Worm (Caenorhabditis elegans) whole organism, L2 larva: ENCODE results near the gene tyr-1.

Experiments used
- C34F6.9 ChIP-seq: fragments of 150-350 bp; optimal IDR thresholded peaks from 2 replicates; lab custom pipeline; 2014; ENCODE audit warnings: missing biosample characterization, missing genetic modification characterization
- F13H6.1 ChIP-seq: sonication (generic microtip); optimal IDR thresholded peaks from 2 replicates; lab custom pipeline; 2016; ENCODE audit warnings: missing genetic modification characterization, missing compliant biosample characterization
- R02D3.7 ChIP-seq: fragments of 150-350 bp; optimal IDR thresholded peaks from 2 replicates; lab custom pipeline; 2014; ENCODE audit warnings: missing biosample characterization, missing genetic modification characterization
- Y55F3AM.14 ChIP-seq: fragments of 200-800 bp; sonication (Bioruptor generic); optimal IDR thresholded peaks from 2 replicates; lab custom pipeline; 2018; ENCODE audit warnings: mild to moderate bottlenecking, missing genetic modification characterization, missing compliant biosample characterization
- ZK546.5 ChIP-seq: sonication (generic microtip); optimal IDR thresholded peaks from 2 replicates; lab custom pipeline; 2017; ENCODE audit warnings: missing biosample characterization, missing genetic modification characterization
- alr-1 ChIP-seq: fragments of 150-350 bp; optimal IDR thresholded peaks from 2 replicates; lab custom pipeline; 2014; ENCODE audit warnings: missing biosample characterization, missing genetic modification characterization
- aly-2 ChIP-seq: fragments of 150-350 bp; optimal IDR thresholded peaks from 2 replicates; lab custom pipeline; 2014; ENCODE audit warnings: missing biosample characterization, missing genetic modification characterization
- ama-1 ChIP-seq: fragments of 150-350 bp; optimal IDR thresholded peaks from 2 replicates; lab custom pipeline; 2018; ENCODE audit warnings: inconsistent platforms
- blmp-1 ChIP-seq: sonication (generic microtip); optimal IDR thresholded peaks from 2 replicates; lab custom pipeline; 2017; ENCODE audit warnings: missing genetic modification characterization, mild to moderate bottlenecking, missing compliant biosample characterization, antibody characterized with exemption, moderate library complexity; ENCODE audit not compliant: insufficient read depth
- ceh-16 ChIP-seq: fragments of 150-350 bp; optimal IDR thresholded peaks from 2 replicates; lab custom pipeline; 2014; ENCODE audit warnings: missing biosample characterization, missing genetic modification characterization
- ceh-82 ChIP-seq: fragments of 150-350 bp; optimal IDR thresholded peaks from 2 replicates; lab custom pipeline; 2014; ENCODE audit warnings: missing biosample characterization, missing genetic modification characterization
- crh-2 ChIP-seq: sonication (generic microtip); optimal IDR thresholded peaks from 2 replicates; lab custom pipeline; 2017; ENCODE audit warnings: missing biosample characterization, missing genetic modification characterization
- dmd-4 ChIP-seq: sonication (generic microtip); optimal IDR thresholded peaks from 2 replicates; lab custom pipeline; 2017; ENCODE audit warnings: missing biosample characterization, missing genetic modification characterization
- egl-27 ChIP-seq: sonication (generic microtip); optimal IDR thresholded peaks from 3 replicates; lab custom pipeline; 2017; ENCODE audit warnings: missing biosample characterization, missing genetic modification reagents, missing genetic modification characterization
- elt-1 ChIP-seq: fragments of 150-350 bp; optimal IDR thresholded peaks from 2 replicates; lab custom pipeline; 2014; ENCODE audit warnings: missing biosample characterization, missing genetic modification characterization
- elt-3 ChIP-seq: sonication (generic microtip); optimal IDR thresholded peaks from 2 replicates; lab custom pipeline; 2017; ENCODE audit warnings: missing biosample characterization, missing genetic modification characterization
- fos-1 ChIP-seq: fragments of 150-350 bp; optimal IDR thresholded peaks from 2 replicates; lab custom pipeline; 2014; ENCODE audit warnings: missing biosample characterization, missing genetic modification characterization
- gmeb-1 ChIP-seq: fragments of 150-350 bp; optimal IDR thresholded peaks from 2 replicates; lab custom pipeline; 2014; ENCODE audit warnings: missing biosample characterization, missing genetic modification characterization
- lin-11 ChIP-seq: fragments of 150-350 bp; sonication (generic microtip); optimal IDR thresholded peaks from 2 replicates; lab custom pipeline; 2014; ENCODE audit warnings: missing biosample characterization, missing genetic modification characterization, inconsistent platforms, mixed read lengths
- lin-13 ChIP-seq: fragments of 150-350 bp; optimal IDR thresholded peaks from 2 replicates; lab custom pipeline; 2014; ENCODE audit warnings: missing biosample characterization, missing genetic modification reagents, missing genetic modification characterization
- lin-39 ChIP-seq: fragments of 150-350 bp; optimal IDR thresholded peaks from 2 replicates; lab custom pipeline; 2014; ENCODE audit warnings: missing biosample characterization, missing genetic modification reagents, missing genetic modification characterization
- lsy-2 ChIP-seq, 2 experiments: fragments of 150-350 bp in 1 of 2; sonication (generic microtip) in 1 of 2; optimal IDR thresholded peaks; 2 replicates each; lab custom pipeline; 2014 to 2017; ENCODE audit warnings: missing biosample characterization in 2 of 2, missing genetic modification characterization in 2 of 2
- mab-5 ChIP-seq: fragments of 150-350 bp; optimal IDR thresholded peaks from 2 replicates; lab custom pipeline; 2014; ENCODE audit warnings: missing biosample characterization, missing genetic modification characterization
- mbf-1 ChIP-seq: sonication (generic microtip); optimal IDR thresholded peaks from 2 replicates; lab custom pipeline; 2017; ENCODE audit warnings: missing biosample characterization, missing genetic modification characterization
- mdl-1 ChIP-seq, 2 experiments: fragments of 150-350 bp in 1 of 2; sonication (generic microtip) in 1 of 2; optimal IDR thresholded peaks; 2 replicates each; lab custom pipeline; 2017; ENCODE audit warnings: missing biosample characterization in 2 of 2, missing genetic modification characterization in 2 of 2
- nhr-10 ChIP-seq: sonication (generic microtip); optimal IDR thresholded peaks from 2 replicates; lab custom pipeline; 2017; ENCODE audit warnings: missing biosample characterization, missing genetic modification characterization
- nhr-11 ChIP-seq: fragments of 150-350 bp; optimal IDR thresholded peaks from 2 replicates; lab custom pipeline; 2014; ENCODE audit warnings: missing biosample characterization, missing genetic modification characterization
- nhr-12 ChIP-seq: fragments of 150-350 bp; optimal IDR thresholded peaks from 2 replicates; lab custom pipeline; 2014; ENCODE audit warnings: missing biosample characterization, missing genetic modification characterization
- nhr-129 ChIP-seq: fragments of 150-350 bp; optimal IDR thresholded peaks from 2 replicates; lab custom pipeline; 2014; ENCODE audit warnings: missing biosample characterization, missing genetic modification characterization
- nhr-21 ChIP-seq: fragments of 150-350 bp; optimal IDR thresholded peaks from 2 replicates; lab custom pipeline; 2014; ENCODE audit warnings: missing biosample characterization, missing genetic modification characterization
- nhr-23 ChIP-seq: fragments of 150-350 bp; optimal IDR thresholded peaks from 2 replicates; lab custom pipeline; 2014; ENCODE audit warnings: missing biosample characterization, missing genetic modification reagents, missing genetic modification characterization
- nhr-237 ChIP-seq: fragments of 150-350 bp; optimal IDR thresholded peaks from 2 replicates; lab custom pipeline; 2014; ENCODE audit warnings: missing biosample characterization, missing genetic modification characterization
- nhr-25 ChIP-seq: fragments of 150-350 bp; sonication (generic microtip); optimal IDR thresholded peaks from 3 replicates; lab custom pipeline; 2014; ENCODE audit warnings: missing biosample characterization, missing genetic modification characterization
- nhr-6 ChIP-seq: fragments of 150-350 bp; optimal IDR thresholded peaks from 2 replicates; lab custom pipeline; 2014; ENCODE audit warnings: missing biosample characterization, missing genetic modification characterization
- nhr-77 ChIP-seq: fragments of 150-350 bp; optimal IDR thresholded peaks from 2 replicates; lab custom pipeline; 2014; ENCODE audit warnings: missing biosample characterization, missing genetic modification characterization
- peb-1 ChIP-seq: fragments of 150-350 bp; optimal IDR thresholded peaks from 2 replicates; lab custom pipeline; 2014; ENCODE audit warnings: missing biosample characterization, missing genetic modification characterization
- sem-4 ChIP-seq: fragments of 150-350 bp; optimal IDR thresholded peaks from 2 replicates; lab custom pipeline; 2014; ENCODE audit warnings: missing biosample characterization, missing genetic modification reagents, missing genetic modification characterization
- skn-1 ChIP-seq: sonication (generic microtip); optimal IDR thresholded peaks from 2 replicates; lab custom pipeline; 2017; ENCODE audit warnings: missing biosample characterization, missing genetic modification characterization
- sma-3 ChIP-seq: sonication (generic microtip); optimal IDR thresholded peaks from 2 replicates; lab custom pipeline; 2016; ENCODE audit warnings: missing genetic modification reagents, missing genetic modification characterization, missing compliant biosample characterization
- sma-9 ChIP-seq, 2 experiments: fragments of 150-350 bp in 1 of 2; sonication (generic microtip) in 1 of 2; optimal IDR thresholded peaks; 2 replicates each; lab custom pipeline; 2014 to 2016; ENCODE audit warnings: missing genetic modification characterization in 2 of 2, mild to moderate bottlenecking in 1 of 2, missing biosample characterization in 1 of 2, missing compliant biosample characterization in 1 of 2, missing genetic modification reagents in 1 of 2, moderate library complexity in 1 of 2
- snpc-4 ChIP-seq: fragments of 150-350 bp; optimal IDR thresholded peaks from 2 replicates; lab custom pipeline; 2014; ENCODE audit warnings: missing biosample characterization, missing genetic modification characterization
- unc-39 ChIP-seq: fragments of 150-350 bp; optimal IDR thresholded peaks from 2 replicates; lab custom pipeline; 2014; ENCODE audit warnings: missing biosample characterization, missing genetic modification characterization
- unc-55 ChIP-seq: fragments of 150-350 bp; sonication (generic microtip); optimal IDR thresholded peaks from 3 replicates; lab custom pipeline; 2014; ENCODE audit warnings: missing biosample characterization, missing genetic modification reagents, missing genetic modification characterization
- unc-62 ChIP-seq: fragments of 150-350 bp; optimal IDR thresholded peaks from 2 replicates; lab custom pipeline; 2014; ENCODE audit warnings: missing biosample characterization, missing genetic modification reagents, missing genetic modification characterization
- zag-1 ChIP-seq: fragments of 150-350 bp; optimal IDR thresholded peaks from 2 replicates; lab custom pipeline; 2014; ENCODE audit warnings: missing biosample characterization, missing genetic modification characterization
- ztf-1 ChIP-seq: fragments of 200-800 bp; sonication (Bioruptor generic); conservative IDR thresholded peaks from 2 replicates; pipeline ENCODE4 v1.3.6; 2022; ENCODE audit warnings: missing genetic modification characterization, missing compliant biosample characterization
- ztf-11 ChIP-seq: sonication (generic microtip); optimal IDR thresholded peaks from 2 replicates; lab custom pipeline; 2017; ENCODE audit warnings: missing biosample characterization, missing genetic modification characterization
- ztf-4 ChIP-seq: fragments of 150-350 bp; optimal IDR thresholded peaks from 2 replicates; lab custom pipeline; 2014; ENCODE audit warnings: missing biosample characterization, missing genetic modification characterization

Gene tyr-1

DNA sequence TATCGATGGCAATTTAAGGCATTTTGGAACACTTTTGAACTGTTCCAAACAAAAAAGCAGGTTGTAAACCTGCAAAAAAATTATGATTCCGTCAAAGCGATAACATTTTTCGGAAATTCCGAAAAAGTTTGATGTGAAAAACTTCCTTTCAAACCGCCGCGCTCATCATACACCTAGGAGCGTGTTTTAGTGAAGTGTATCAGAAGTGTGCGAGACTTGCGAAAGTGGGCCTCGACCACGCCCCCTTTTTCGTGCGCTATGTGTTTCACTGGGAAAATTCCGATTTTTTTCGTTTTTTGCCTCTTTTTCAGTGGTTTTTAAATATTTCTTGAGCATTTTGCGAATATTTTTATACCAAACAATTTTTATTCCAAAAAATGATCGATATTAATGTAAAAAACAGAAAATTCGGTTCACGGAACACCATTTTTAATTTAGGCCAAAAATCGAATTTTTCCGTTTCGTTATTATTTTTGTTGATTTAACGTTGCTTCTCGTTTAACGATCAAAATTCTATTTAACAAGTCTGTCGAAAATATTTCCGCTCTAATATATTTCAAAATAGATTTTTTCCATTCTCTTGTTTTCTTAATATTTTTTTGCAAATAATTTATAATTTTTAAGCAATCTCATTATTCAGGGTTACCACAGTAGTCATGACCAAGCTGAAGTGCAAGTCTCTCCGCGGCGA lies 18.9 kb upstream of the tyr-1 start, which contains the start of gene rpl-35:
rpl-35 (plus strand) TSS at position 641 of the 691 bp plus-strand sequence.
- peak; percentile 98 to 99 for TF ChIP-seq lsy-2 (tag; optimal IDR thresholded peaks at IDR 0.05; lab: Kevin White, UChicago)
- TF ChIP-seq zag-1 (tag; lab: Kevin White, UChicago): peak; percentile 99
- TF ChIP-seq alr-1: no peak
- TF ChIP-seq mbf-1: peak; percentile 66
- TF ChIP-seq R02D3.7 (tag; lab: Kevin White, UChicago): peak; percentile 88
- peak; percentile 99 for TF ChIP-seq nhr-129
- TF ChIP-seq C34F6.9: peak; percentile 100
- peak; percentile 15 for TF ChIP-seq nhr-23 (tag; lab: Kevin White, UChicago)
- peak; percentile 100 for TF ChIP-seq nhr-6 (tag; lab: Kevin White, UChicago)
- peak; percentile 99 for TF ChIP-seq sma-9 (GFP tag; optimal IDR thresholded peaks at IDR 0.05; lab: Kevin White, UChicago)
- peak; percentile 16 for TF ChIP-seq sma-9 (tag; optimal IDR thresholded peaks at IDR 0.05; lab: Kevin White, UChicago)
- TF ChIP-seq ceh-16: peak; percentile 100
- peak; percentile 100 for TF ChIP-seq nhr-25 (tag; lab: Kevin White, UChicago)
- peak; percentile 94 for TF ChIP-seq nhr-10 (tag; lab: Kevin White, UChicago)
- peak; percentile 69 for TF ChIP-seq elt-1
- peak; percentile 71 for TF ChIP-seq dmd-4 (tag; lab: Kevin White, UChicago)
- TF ChIP-seq lin-11 (tag; lab: Kevin White, UChicago): peak; percentile 100
- 0 out of 2 replicates have a peak, but pooled peaks have one; percentile 86 for TF ChIP-seq ztf-1 (GFP tag; lab: Robert Waterston, UW)
- TF ChIP-seq ZK546.5 (tag; lab: Kevin White, UChicago): peak; percentile 94
- TF ChIP-seq blmp-1 (tag; lab: Kevin White, UChicago): peak; percentile 97
- TF ChIP-seq sma-3 (GFP tag; lab: Kevin White, UChicago): peak; percentile 100
- TF ChIP-seq nhr-12 (tag; lab: Kevin White, UChicago): peak; percentile 72
- TF ChIP-seq Y55F3AM.14 (GFP tag; lab: Kevin White, UChicago): peak; percentile 99
- TF ChIP-seq F13H6.1 (tag; lab: Kevin White, UChicago): peak; percentile 100
- peak; percentile 100 for TF ChIP-seq crh-2 (tag; lab: Kevin White, UChicago)
- TF ChIP-seq aly-2 (tag; lab: Kevin White, UChicago): no peak
- TF ChIP-seq egl-27: peak; percentile 99
- peak; percentile 51 to 96 for TF ChIP-seq mdl-1 (tag; optimal IDR thresholded peaks at IDR 0.05; lab: Kevin White, UChicago)
- TF ChIP-seq elt-3 (tag; lab: Kevin White, UChicago): no peak
- peak; percentile 100 for TF ChIP-seq sem-4 (tag; lab: Kevin White, UChicago)
- TF ChIP-seq lin-39 (tag; lab: Kevin White, UChicago): peak; percentile 90
- TF ChIP-seq mab-5 (tag; lab: Kevin White, UChicago): peak; percentile 98
- TF ChIP-seq ztf-11 (tag; lab: Kevin White, UChicago): peak; percentile 76
- peak; percentile 94 for TF ChIP-seq nhr-77 (tag; lab: Kevin White, UChicago)
- TF ChIP-seq unc-62 (GFP tag; lab: Kevin White, UChicago): peak; percentile 96
- TF ChIP-seq lin-13 (GFP tag; lab: Kevin White, UChicago): peak; percentile 99
- peak; percentile 100 for TF ChIP-seq ztf-4 (tag; lab: Kevin White, UChicago)
- peak; percentile 94 for TF ChIP-seq nhr-237 (tag; lab: Kevin White, UChicago)
- peak; percentile 100 for TF ChIP-seq unc-55 (GFP tag; lab: Kevin White, UChicago)
- peak; percentile 98 for TF ChIP-seq skn-1 (tag; lab: Kevin White, UChicago)
- TF ChIP-seq nhr-21 (tag; lab: Kevin White, UChicago): peak; percentile 100
- peak; percentile 20 for TF ChIP-seq unc-39 (tag; lab: Kevin White, UChicago)
- TF ChIP-seq ama-1: peak; percentile 93
- TF ChIP-seq gmeb-1 (tag; lab: Kevin White, UChicago): peak; percentile 100
- peak; percentile 52 for TF ChIP-seq peb-1 (tag; lab: Kevin White, UChicago)
- peak; percentile 82 for TF ChIP-seq nhr-11 (tag; lab: Kevin White, UChicago)
- peak; percentile 93 for TF ChIP-seq snpc-4
- peak; percentile 99 for TF ChIP-seq fos-1 (tag; lab: Kevin White, UChicago)
- peak; percentile 98 for TF ChIP-seq ceh-82
